Fruit fly (Drosophila melanogaster) whole organism, embryonic: ENCODE data around the gene Fitm.

Experiments used
- Antp ChIP-seq: fragments of 200-800 bp; sonication (Bioruptor generic); optimal IDR thresholded peaks from 3 replicates; lab custom pipeline; 2016; ENCODE audit warnings: missing biosample characterization, missing genetic modification characterization
- CG10147 ChIP-seq: fragments of 200-800 bp; sonication (Bioruptor generic); optimal IDR thresholded peaks from 2 replicates; lab custom pipeline; 2019; ENCODE audit warnings: missing biosample characterization, mild to moderate bottlenecking, missing genetic modification characterization, moderate library complexity
- CG10209 ChIP-seq: fragments of 200-800 bp; sonication (Bioruptor generic); optimal IDR thresholded peaks from 3 replicates; lab custom pipeline; 2017; ENCODE audit warnings: missing biosample characterization, mild to moderate bottlenecking, missing genetic modification characterization, missing genetic modification reagents
- CG10267 ChIP-seq: fragments of 200-800 bp; sonication (Bioruptor generic); optimal IDR thresholded peaks from 2 replicates; lab custom pipeline; 2018; ENCODE audit warnings: missing biosample characterization, mild to moderate bottlenecking, missing genetic modification characterization, moderate library complexity
- CG10462 ChIP-seq: fragments of 200-800 bp; sonication (Bioruptor generic); optimal IDR thresholded peaks from 2 replicates; lab custom pipeline; 2016; ENCODE audit warnings: missing biosample characterization, missing genetic modification characterization
- CG14014 ChIP-seq: fragments of 200-800 bp; sonication (Bioruptor generic); IDR thresholded peaks from 2 replicates; pipeline ENCODE4 v1.3.6; 2022; ENCODE audit warnings: missing biosample characterization, missing genetic modification characterization
- CG14667 ChIP-seq: fragments of 200-800 bp; sonication (Bioruptor generic); IDR thresholded peaks from 2 replicates; pipeline ENCODE4 v1.3.6; 2022; ENCODE audit warnings: missing biosample characterization, missing genetic modification characterization
- CG15696 ChIP-seq: fragments of 200-800 bp; sonication (Bioruptor generic); optimal IDR thresholded peaks from 2 replicates; lab custom pipeline; 2019; ENCODE audit warnings: missing biosample characterization, mild to moderate bottlenecking, missing genetic modification characterization, moderate library complexity
- CG17385 ChIP-seq: fragments of 200-800 bp; sonication (Bioruptor generic); optimal IDR thresholded peaks from 3 replicates; lab custom pipeline; 2018; ENCODE audit warnings: missing biosample characterization, mild to moderate bottlenecking, missing genetic modification characterization
- CG17802 ChIP-seq: fragments of 200-800 bp; sonication (Bioruptor generic); optimal IDR thresholded peaks from 2 replicates; lab custom pipeline; 2018; ENCODE audit warnings: missing biosample characterization, mild to moderate bottlenecking, missing genetic modification characterization, moderate library complexity
- CG2678 ChIP-seq: fragments of 200-800 bp; sonication (Bioruptor generic); optimal IDR thresholded peaks from 3 replicates; lab custom pipeline; 2019; ENCODE audit warnings: missing biosample characterization, mild to moderate bottlenecking, missing genetic modification characterization, moderate library complexity
- CG30431 ChIP-seq: fragments of 200-800 bp; sonication (Bioruptor generic); optimal IDR thresholded peaks from 2 replicates; lab custom pipeline; 2017; ENCODE audit warnings: missing biosample characterization, missing genetic modification characterization
- CG34422 ChIP-seq: fragments of 200-800 bp; sonication (Bioruptor generic); IDR thresholded peaks from 3 replicates; pipeline ENCODE4 v1.3.6; 2022; ENCODE audit warnings: missing biosample characterization, missing genetic modification characterization
- CG3995 ChIP-seq: fragments of 200-800 bp; sonication (Bioruptor generic); optimal IDR thresholded peaks from 3 replicates; lab custom pipeline; 2016; ENCODE audit warnings: missing biosample characterization, missing genetic modification characterization
- CG4854 ChIP-seq: fragments of 200-800 bp; sonication (Bioruptor generic); optimal IDR thresholded peaks from 2 replicates; lab custom pipeline; 2016; ENCODE audit warnings: missing biosample characterization, missing genetic modification characterization, inconsistent platforms
- CG6254 ChIP-seq: fragments of 200-800 bp; sonication (Bioruptor generic); optimal IDR thresholded peaks from 3 replicates; lab custom pipeline; 2017; ENCODE audit warnings: mild to moderate bottlenecking, missing biosample characterization, missing genetic modification reagents, missing genetic modification characterization
- CG7786 ChIP-seq: fragments of 200-800 bp; sonication (Bioruptor generic); optimal IDR thresholded peaks from 2 replicates; lab custom pipeline; 2016; ENCODE audit warnings: missing biosample characterization, missing genetic modification characterization
- CG7987 ChIP-seq: fragments of 200-800 bp; sonication (Bioruptor generic); optimal IDR thresholded peaks from 2 replicates; lab custom pipeline; 2018; ENCODE audit warnings: missing biosample characterization, mild to moderate bottlenecking, missing genetic modification characterization, moderate library complexity
- CG8944 ChIP-seq: fragments of 200-800 bp; sonication (Bioruptor generic); optimal IDR thresholded peaks from 3 replicates; lab custom pipeline; 2016; ENCODE audit warnings: missing biosample characterization, missing genetic modification characterization
- CG9437 ChIP-seq: fragments of 200-800 bp; sonication (Bioruptor generic); optimal IDR thresholded peaks from 2 replicates; lab custom pipeline; 2018; ENCODE audit warnings: missing biosample characterization, mild to moderate bottlenecking, missing genetic modification characterization
- CHES-1-like ChIP-seq: fragments of 200-800 bp; sonication (Bioruptor generic); optimal IDR thresholded peaks from 2 replicates; lab custom pipeline; 2016; ENCODE audit warnings: missing biosample characterization, missing genetic modification characterization
- CoRest ChIP-seq: fragments of 200-800 bp; sonication (Bioruptor generic); optimal IDR thresholded peaks from 3 replicates; lab custom pipeline; 2018; ENCODE audit warnings: missing biosample characterization, mild to moderate bottlenecking, missing genetic modification characterization, moderate library complexity
- Dek ChIP-seq: fragments of 200-800 bp; sonication (Bioruptor generic); optimal IDR thresholded peaks from 3 replicates; lab custom pipeline; 2019; ENCODE audit warnings: missing biosample characterization, mild to moderate bottlenecking, missing genetic modification characterization, moderate library complexity
- Drgx ChIP-seq: fragments of 200-800 bp; sonication (Bioruptor generic); IDR thresholded peaks from 2 replicates; pipeline ENCODE4 v1.3.6; 2022; ENCODE audit warnings: missing biosample characterization, missing genetic modification characterization
- E2f1 ChIP-seq: fragments of 200-800 bp; sonication (Bioruptor generic); IDR thresholded peaks from 2 replicates; pipeline ENCODE4 v1.3.6; 2022; ENCODE audit warnings: missing biosample characterization, missing genetic modification characterization
- Eip74EF ChIP-seq, 2 experiments: fragments of 200-800 bp in 1 of 2; fragments of >200 bp in 1 of 2; sonication (Bioruptor generic) in 1 of 2; optimal IDR thresholded peaks; 2 replicates each; lab custom pipeline; 2017 to 2019; ENCODE audit warnings: missing biosample characterization in 2 of 2, missing genetic modification characterization in 2 of 2, mild to moderate bottlenecking in 1 of 2, moderate library complexity in 1 of 2
- Hr78 ChIP-seq, 2 experiments: fragments of 200-800 bp in 1 of 2; fragments of >200 bp in 1 of 2; sonication (Bioruptor generic) in 1 of 2; optimal IDR thresholded peaks; 2 replicates each; lab custom pipeline; 2017 to 2019; ENCODE audit warnings: missing biosample characterization in 2 of 2, missing genetic modification characterization in 2 of 2, mild to moderate bottlenecking in 1 of 2, moderate library complexity in 1 of 2
- MESR4 ChIP-seq: fragments of 200-800 bp; sonication (Bioruptor generic); optimal IDR thresholded peaks from 2 replicates; lab custom pipeline; 2018; ENCODE audit warnings: missing biosample characterization, mild to moderate bottlenecking, missing genetic modification characterization, moderate library complexity
- Ssrp ChIP-seq: fragments of 200-800 bp; sonication (Bioruptor generic); optimal IDR thresholded peaks from 2 replicates; lab custom pipeline; 2018; ENCODE audit warnings: missing biosample characterization, mild to moderate bottlenecking, missing genetic modification characterization, moderate library complexity
- Trl ChIP-seq, 3 experiments: fragments of >200 bp in 2 of 3; fragments of 200-800 bp in 1 of 3; sonication (Bioruptor generic) in 1 of 3; optimal IDR thresholded peaks; 2 replicates in 1 of 3; 3 replicates in 2 of 3; lab custom pipeline; 2016 to 2017; ENCODE audit warnings: missing biosample characterization in 1 of 3, missing genetic modification characterization in 1 of 3
- abd-A ChIP-seq: fragments of 200-800 bp; sonication (Bioruptor generic); optimal IDR thresholded peaks from 3 replicates; lab custom pipeline; 2019; ENCODE audit warnings: missing biosample characterization, mild to moderate bottlenecking, missing genetic modification characterization, moderate library complexity
- ato ChIP-seq: fragments of 200-800 bp; sonication (Bioruptor generic); IDR thresholded peaks from 2 replicates; pipeline ENCODE4 v1.3.6; 2022; ENCODE audit warnings: missing biosample characterization, missing genetic modification characterization; ENCODE audit not compliant: partially characterized antibody
- bsh ChIP-seq, 2 experiments: fragments of 200-800 bp; sonication (Bioruptor generic); optimal IDR thresholded peaks; 2 replicates each; lab custom pipeline; 2017 to 2018; ENCODE audit warnings: mild to moderate bottlenecking in 2 of 2, missing biosample characterization in 2 of 2, missing genetic modification characterization in 2 of 2, moderate library complexity in 1 of 2
- cad ChIP-seq: fragments of >200 bp; optimal IDR thresholded peaks from 2 replicates; lab custom pipeline; 2017; ENCODE audit warnings: missing biosample characterization, missing genetic modification characterization
- crp ChIP-seq, 2 experiments: fragments of 200-800 bp; sonication (Bioruptor generic); optimal IDR thresholded peaks; 2 replicates in 1 of 2; 3 replicates in 1 of 2; lab custom pipeline; 2017; ENCODE audit warnings: missing biosample characterization in 2 of 2, missing genetic modification characterization in 2 of 2, mild to moderate bottlenecking in 1 of 2, moderate library complexity in 1 of 2
- dati ChIP-seq: fragments of 200-800 bp; sonication (Bioruptor generic); IDR thresholded peaks from 2 replicates; pipeline ENCODE4 v1.3.6; 2022; ENCODE audit warnings: missing biosample characterization, missing genetic modification characterization
- fru ChIP-seq: fragments of >200 bp; optimal IDR thresholded peaks from 2 replicates; lab custom pipeline; 2017
- hkb ChIP-seq, 2 experiments: fragments of 200-800 bp in 1 of 2; fragments of >200 bp in 1 of 2; sonication (Bioruptor generic) in 1 of 2; IDR thresholded peaks in 1 of 2; optimal IDR thresholded peaks in 1 of 2; 2 replicates each; pipeline versions ENCODE4 v1.3.6 to Lab custom; 2017 to 2022; ENCODE audit warnings: missing biosample characterization in 1 of 2, missing genetic modification characterization in 1 of 2
- lilli ChIP-seq: fragments of 200-800 bp; sonication (Bioruptor generic); optimal IDR thresholded peaks from 3 replicates; lab custom pipeline; 2016; ENCODE audit warnings: missing biosample characterization, missing genetic modification characterization
- odd ChIP-seq: fragments of 200-800 bp; sonication (Bioruptor generic); optimal IDR thresholded peaks from 2 replicates; lab custom pipeline; 2017; ENCODE audit warnings: missing biosample characterization, mild to moderate bottlenecking, missing genetic modification characterization
- pfk ChIP-seq: fragments of 200-800 bp; sonication (Bioruptor generic); optimal IDR thresholded peaks from 2 replicates; lab custom pipeline; 2018; ENCODE audit warnings: missing biosample characterization, mild to moderate bottlenecking, missing genetic modification characterization, moderate library complexity
- pum ChIP-seq: fragments of 200-800 bp; sonication (Bioruptor generic); optimal IDR thresholded peaks from 2 replicates; lab custom pipeline; 2016; ENCODE audit warnings: missing biosample characterization, missing genetic modification characterization
- sc ChIP-seq, 3 experiments: fragments of >200 bp in 2 of 3; fragments of 200-800 bp in 1 of 3; sonication (Bioruptor generic) in 1 of 3; optimal IDR thresholded peaks; 2 replicates in 2 of 3; 3 replicates in 1 of 3; lab custom pipeline; 2017; ENCODE audit warnings: mild to moderate bottlenecking in 1 of 3, missing biosample characterization in 1 of 3, missing genetic modification characterization in 1 of 3, missing genetic modification reagents in 1 of 3
- sob ChIP-seq: fragments of 200-800 bp; sonication (Bioruptor generic); IDR thresholded peaks from 2 replicates; pipeline ENCODE4 v1.3.6; 2022; ENCODE audit warnings: missing biosample characterization, missing genetic modification characterization
- tx ChIP-seq: fragments of 200-800 bp; sonication (Bioruptor generic); optimal IDR thresholded peaks from 2 replicates; lab custom pipeline; 2016; ENCODE audit warnings: missing biosample characterization, missing genetic modification characterization
- usp ChIP-seq: fragments of >200 bp; optimal IDR thresholded peaks from 2 replicates; lab custom pipeline; 2017; ENCODE audit warnings: missing biosample characterization, missing genetic modification characterization
- zf30C ChIP-seq: fragments of 200-800 bp; sonication (Bioruptor generic); optimal IDR thresholded peaks from 3 replicates; lab custom pipeline; 2018; ENCODE audit warnings: missing biosample characterization, mild to moderate bottlenecking, missing genetic modification characterization

The Fitm gene

DNA sequence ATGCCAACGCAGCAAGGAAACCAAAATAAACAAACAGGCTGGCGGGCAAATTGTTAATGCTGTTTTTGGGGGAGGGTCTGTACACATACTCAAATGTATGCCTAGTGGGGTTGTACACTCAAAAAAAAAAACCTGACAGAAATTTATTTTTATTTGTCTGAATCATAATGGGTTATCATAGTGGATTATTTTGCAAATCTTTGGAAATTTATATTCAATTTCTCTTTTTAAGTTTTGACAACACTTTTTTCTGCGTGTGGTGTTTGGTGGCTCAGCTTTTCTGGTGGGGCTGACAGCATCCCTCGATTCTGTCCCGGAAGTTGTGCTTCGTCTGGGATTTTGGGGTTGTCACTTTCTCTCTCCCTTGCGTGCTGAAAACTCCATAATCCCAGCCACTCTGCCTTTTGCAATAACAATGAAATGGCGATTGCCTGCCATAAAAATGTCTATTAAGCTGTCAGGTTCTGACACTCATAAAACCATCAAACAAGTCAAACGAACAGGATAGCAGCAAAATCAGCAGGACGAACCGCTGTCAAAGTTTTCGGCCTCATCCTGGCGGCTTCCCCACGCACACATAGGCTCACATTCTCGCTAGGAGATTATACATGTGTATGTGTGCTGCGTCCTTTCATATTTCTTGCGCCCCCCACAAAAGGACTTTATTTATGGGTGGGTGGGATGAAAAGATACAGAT is 9.2 kb upstream of the Fitm start (continued):
- TF ChIP-seq Hr78 (GFP tag; optimal IDR thresholded peaks at IDR 0.05; lab: Kevin White, UChicago) (no peak), tx (peak; percentile 64), CG14014 (GFP tag; lab: Robert Waterston, UW) (peak; percentile 83), CoRest (tag; lab: Kevin White, UChicago) (peak; percentile 55), CG4854 (GFP tag; lab: Kevin White, UChicago) (peak; percentile 15), CG6254 (GFP tag; lab: Kevin White, UChicago) (peak; percentile 57), MESR4 (GFP tag; lab: Kevin White, UChicago) (no peak), sob (GFP tag; lab: Robert Waterston, UW) (peak; percentile 90), lilli (GFP tag; lab: Kevin White, UChicago) (peak; percentile 84), odd (GFP tag; lab: Kevin White, UChicago) (peak; percentile 45), sc (optimal IDR thresholded peaks at IDR 0.05; lab: Kevin White, UChicago) (no peak), sc (GFP tag; optimal IDR thresholded peaks at IDR 0.05; lab: Kevin White, UChicago) (no peak), E2f1 (GFP tag; lab: Robert Waterston, UW) (peak; percentile 81), bsh (GFP tag; optimal IDR thresholded peaks at IDR 0.05; lab: Kevin White, UChicago) (peak in 1 of 2 experiments; percentile 80), CG2678 (tag; lab: Kevin White, UChicago) (peak; percentile 85), ato (no peak), Drgx (GFP tag; lab: Robert Waterston, UW) (peak; percentile 63), CG34422 (GFP tag; lab: Robert Waterston, UW) (no peak; the same call in 2 of the 3 replicates), CG14667 (GFP tag; lab: Robert Waterston, UW) (no peak; the same call in 1 of the 2 replicates), abd-A (tag; lab: Kevin White, UChicago) (peak; percentile 100), Antp (peak; percentile 75), zf30C (GFP tag; lab: Kevin White, UChicago) (peak; percentile 72), crp (GFP tag; optimal IDR thresholded peaks at IDR 0.05; lab: Kevin White, UChicago) (peak in 1 of 2 experiments; percentile 19), CG7987 (GFP tag; lab: Kevin White, UChicago) (no peak), CG9437 (peak; percentile 20), CG8944 (GFP tag; lab: Kevin White, UChicago) (peak; percentile 49), dati (GFP tag; lab: Robert Waterston, UW) (no peak), hkb (optimal IDR thresholded peaks at IDR 0.05; lab: Kevin White, UChicago) (no peak), hkb (GFP tag; IDR thresholded peaks at IDR 0.05; lab: Robert Waterston, UW) (peak; percentile 90), CG17385 (peak; percentile 70), CG17802 (tag; lab: Kevin White, UChicago) (peak; percentile 32), CG30431 (GFP tag; lab: Kevin White, UChicago) (peak; percentile 20), Trl (optimal IDR thresholded peaks at IDR 0.05; lab: Kevin White, UChicago) (no peak), Trl (GFP tag; optimal IDR thresholded peaks at IDR 0.05; lab: Kevin White, UChicago) (peak; percentile 71), cad (GFP tag; lab: Kevin White, UChicago) (no peak), CG10267 (tag; lab: Kevin White, UChicago) (peak; percentile 55), Ssrp (tag; lab: Kevin White, UChicago) (peak; percentile 58), CHES-1-like (peak; percentile 73), Dek (peak; percentile 81), pfk (GFP tag; lab: Kevin White, UChicago) (no peak), CG15696 (tag; lab: Kevin White, UChicago) (no peak), Eip74EF (GFP tag; optimal IDR thresholded peaks at IDR 0.05; lab: Kevin White, UChicago) (peak in 1 of 2 experiments; percentile 32), usp (GFP tag; lab: Kevin White, UChicago) (no peak), CG3995 (GFP tag; lab: Kevin White, UChicago) (peak; percentile 17), CG10462 (GFP tag; lab: Kevin White, UChicago) (peak; percentile 36), CG10209 (GFP tag; lab: Kevin White, UChicago) (peak; percentile 59), pum (GFP tag; lab: Kevin White, UChicago) (peak; percentile 67), fru (lab: Kevin White, UChicago) (no peak), CG10147 (GFP tag; lab: Kevin White, UChicago) (peak; percentile 74), CG7786 (GFP tag; lab: Kevin White, UChicago) (peak; percentile 79)
